Fruit fly (Drosophila melanogaster) whole organism, prepupa: ENCODE results near the gene ouib.

Experiments used
- CG11902 ChIP-seq: fragments of 200-800 bp; sonication (Bioruptor generic); optimal IDR thresholded peaks from 3 replicates; lab custom pipeline; 2016; ENCODE audit warnings: missing biosample characterization, missing genetic modification characterization
- Hr39 ChIP-seq: fragments of 200-800 bp; sonication (Bioruptor generic); optimal IDR thresholded peaks from 2 replicates; lab custom pipeline; 2016; ENCODE audit warnings: missing biosample characterization, missing genetic modification characterization
- Lpt ChIP-seq: fragments of 200-800 bp; sonication (Bioruptor generic); optimal IDR thresholded peaks from 3 replicates; lab custom pipeline; 2016; ENCODE audit warnings: missing biosample characterization, missing genetic modification characterization

dm6 chr3R:8718898-8719297 lies 6.4 kb upstream of the ouib start, which contains the start of gene CG11760:
- no peak for TF ChIP-seq Hr39 (GFP tag; lab: Kevin White, UChicago)
- TF ChIP-seq Lpt (GFP tag; lab: Kevin White, UChicago), result no peak
- TF ChIP-seq CG11902 (GFP tag; lab: Kevin White, UChicago), result no peak
